Fruit fly (Drosophila melanogaster): ENCODE data around the gene CG17568.

CG17568 gene

DNA sequence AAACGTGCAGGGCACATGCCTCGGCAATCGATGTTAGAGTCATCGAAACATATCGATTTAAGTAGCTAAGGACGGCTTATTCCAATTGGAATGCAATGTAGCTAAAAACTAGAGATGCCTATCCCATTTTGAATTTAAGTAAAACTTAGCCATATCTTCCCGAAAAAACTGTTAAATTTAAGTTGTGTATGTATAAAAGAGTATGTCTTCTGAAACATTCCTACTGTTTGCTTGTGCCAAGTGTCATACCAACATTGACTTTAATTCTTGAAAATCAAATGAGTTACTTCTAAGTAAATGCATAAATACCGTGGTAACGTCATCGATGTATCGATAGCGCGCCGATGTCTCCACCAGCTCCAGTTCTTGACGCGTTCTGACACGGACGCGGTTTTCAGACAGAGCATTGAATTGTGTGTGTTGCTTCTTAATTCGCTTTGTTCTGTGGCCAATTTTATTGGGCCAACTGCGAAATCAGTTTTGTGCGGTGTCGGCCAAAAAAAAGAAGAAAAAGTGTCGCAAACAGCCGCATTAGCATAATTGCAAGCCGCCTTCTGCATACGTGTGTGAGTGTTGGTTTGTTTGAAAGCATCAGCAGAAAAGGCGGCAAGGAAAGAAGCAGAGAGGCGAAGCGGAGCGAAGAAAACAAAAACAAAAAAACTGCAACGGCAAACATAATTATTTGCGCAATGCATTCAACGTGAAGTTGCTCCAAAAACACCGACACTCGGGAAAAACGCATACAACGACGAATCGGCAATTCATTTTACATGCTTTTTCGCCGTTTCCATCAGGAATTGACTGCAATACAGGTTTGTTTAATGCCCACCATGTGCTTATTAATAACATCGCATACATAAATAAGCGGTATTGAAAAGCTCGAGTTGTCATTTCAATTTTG, 47.8 kb downstream of the CG17568 start, which contains the start of gene brat (continued):
- TF ChIP-seq Hr78 (GFP tag; optimal IDR thresholded peaks at IDR 0.05) (no peak), CG2712 (tag; optimal IDR thresholded peaks at IDR 0.05) (peak; percentile 61), zen2 (GFP tag; IDR thresholded peaks at IDR 0.05; ENCODE audit: partially characterized antibody) (peak; percentile 78; the same call in 1 of the 3 replicates), CG4854 (GFP tag; optimal IDR thresholded peaks at IDR 0.05) (peak; percentile 24), CG34376 (GFP tag; optimal IDR thresholded peaks at IDR 0.05) (peak; percentile 14), CG4820 (GFP tag; optimal IDR thresholded peaks at IDR 0.05) (peak; percentile 36), CG15514 (GFP tag; optimal IDR thresholded peaks at IDR 0.05) (peak; percentile 88), CG15479 (GFP tag; optimal IDR thresholded peaks at IDR 0.05) (peak; percentile 3), CG4617 (GFP tag; optimal IDR thresholded peaks at IDR 0.05; ENCODE audit: borderline replicate concordance) (peak; percentile 48), Xbp1 (GFP tag; optimal IDR thresholded peaks at IDR 0.05) (peak; percentile 55), Trl (optimal IDR thresholded peaks at IDR 0.05) (no peak), Trl (GFP tag; optimal IDR thresholded peaks at IDR 0.05) (peak; percentile 77), Lhr (GFP tag; optimal IDR thresholded peaks at IDR 0.05) (peak; percentile 40), CG4707 (GFP tag; optimal IDR thresholded peaks at IDR 0.05) (no peak), HLH54F (GFP tag; optimal IDR thresholded peaks at IDR 0.05) (peak; percentile 73), CG18476 (GFP tag; optimal IDR thresholded peaks at IDR 0.05) (peak; percentile 5), CG13775 (GFP tag; optimal IDR thresholded peaks at IDR 0.05) (peak; percentile 51), CG12104 (GFP tag; optimal IDR thresholded peaks at IDR 0.05) (no peak), CG34224 (GFP tag; IDR thresholded peaks at IDR 0.05; ENCODE audit: partially characterized antibody) (peak; percentile 91), nerfin-2 (GFP tag; IDR thresholded peaks at IDR 0.05; ENCODE audit: partially characterized antibody) (peak; percentile 91), CG2678 (tag; optimal IDR thresholded peaks at IDR 0.05) (peak; percentile 62), gsb-n (tag; optimal IDR thresholded peaks at IDR 0.05) (peak; percentile 6), luna (GFP tag; optimal IDR thresholded peaks at IDR 0.05) (peak; percentile 44), sima (GFP tag; optimal IDR thresholded peaks at IDR 0.05) (no peak), mirr (GFP tag; optimal IDR thresholded peaks at IDR 0.05) (peak; percentile 3), CG10543 (GFP tag; optimal IDR thresholded peaks at IDR 0.05) (peak; percentile 61), CG11560 (tag; IDR thresholded peaks at IDR 0.05) (peak; percentile 72; the same call in 2 of the 3 replicates), Med (GFP tag) (peak; percentile 80), CG4328 (GFP tag; optimal IDR thresholded peaks at IDR 0.05) (peak; percentile 28), CG11696 (GFP tag; IDR thresholded peaks at IDR 0.05) (no peak), onecut (GFP tag; IDR thresholded peaks at IDR 0.05) (0 out of 2 replicates have a peak, but pooled peaks have one; percentile 11), p53 (GFP tag; optimal IDR thresholded peaks at IDR 0.05) (peak; percentile 59), CG14710 (tag; optimal IDR thresholded peaks at IDR 0.05) (peak; percentile 75), Hsf (GFP tag; optimal IDR thresholded peaks at IDR 0.05) (peak; percentile 67), Dad (GFP tag; optimal IDR thresholded peaks at IDR 0.05) (peak; percentile 37), CG32532 (GFP tag; IDR thresholded peaks at IDR 0.05) (peak; percentile 56), CG15696 (tag; optimal IDR thresholded peaks at IDR 0.05) (peak; percentile 56), CG9817 (tag; optimal IDR thresholded peaks at IDR 0.05) (peak; percentile 64), Myb (GFP tag; optimal IDR thresholded peaks at IDR 0.05) (peak; percentile 62), CG14667 (GFP tag; IDR thresholded peaks at IDR 0.05) (no peak), E2f2 (GFP tag; IDR thresholded peaks at IDR 0.05) (peak; percentile 61), slbo (GFP tag; IDR thresholded peaks at IDR 0.05) (peak; percentile 61; the same call in 1 of the 2 replicates), CG1024 (GFP tag; IDR thresholded peaks at IDR 0.05) (no peak), CG18764 (GFP tag; optimal IDR thresholded peaks at IDR 0.05) (peak; percentile 28), en (GFP tag; optimal IDR thresholded peaks at IDR 0.05) (peak; percentile 14), D19A (tag; optimal IDR thresholded peaks at IDR 0.05) (peak; percentile 64), chn (GFP tag; optimal IDR thresholded peaks at IDR 0.05) (peak; percentile 5), mam (GFP tag; optimal IDR thresholded peaks at IDR 0.05) (peak; percentile 73)
